Worm (Caenorhabditis elegans) whole organism, mixed stage, embryonic: Measurements from ENCODE around the gene faah-2.
A peak's percentile ranks its signal among the peaks of the same experiment; 100 is the strongest.

Source experiments
- elt-1 ChIP-seq: sonication (generic microtip); optimal IDR thresholded peaks from 2 replicates; lab custom pipeline; 2017; ENCODE audit warnings: missing genetic modification characterization, mild to moderate bottlenecking, missing compliant biosample characterization, antibody characterized with exemption, moderate library complexity, borderline replicate concordance; ENCODE audit not compliant: insufficient read depth
- lin-13 ChIP-seq: fragments of 150-350 bp; optimal IDR thresholded peaks from 2 replicates; lab custom pipeline; 2014; ENCODE audit warnings: missing biosample characterization, missing genetic modification characterization
- nhr-12 ChIP-seq: fragments of 150-350 bp; optimal IDR thresholded peaks from 2 replicates; lab custom pipeline; 2014; ENCODE audit warnings: missing biosample characterization, missing genetic modification characterization
- nhr-237 ChIP-seq: fragments of 150-350 bp; optimal IDR thresholded peaks from 2 replicates; lab custom pipeline; 2014; ENCODE audit warnings: missing biosample characterization, missing genetic modification characterization
- nhr-28 ChIP-seq: fragments of 150-350 bp; optimal IDR thresholded peaks from 2 replicates; lab custom pipeline; 2014; ENCODE audit warnings: missing biosample characterization, missing genetic modification characterization
- nhr-76 ChIP-seq: sonication (generic microtip); optimal IDR thresholded peaks from 2 replicates; lab custom pipeline; 2017; ENCODE audit warnings: missing biosample characterization, missing genetic modification characterization
- unc-39 ChIP-seq: fragments of 150-350 bp; optimal IDR thresholded peaks from 2 replicates; lab custom pipeline; 2014; ENCODE audit warnings: missing biosample characterization, missing genetic modification characterization
- ztf-11 ChIP-seq: fragments of 150-350 bp; optimal IDR thresholded peaks from 2 replicates; lab custom pipeline; 2014; ENCODE audit warnings: missing biosample characterization, missing genetic modification characterization

DNA sequence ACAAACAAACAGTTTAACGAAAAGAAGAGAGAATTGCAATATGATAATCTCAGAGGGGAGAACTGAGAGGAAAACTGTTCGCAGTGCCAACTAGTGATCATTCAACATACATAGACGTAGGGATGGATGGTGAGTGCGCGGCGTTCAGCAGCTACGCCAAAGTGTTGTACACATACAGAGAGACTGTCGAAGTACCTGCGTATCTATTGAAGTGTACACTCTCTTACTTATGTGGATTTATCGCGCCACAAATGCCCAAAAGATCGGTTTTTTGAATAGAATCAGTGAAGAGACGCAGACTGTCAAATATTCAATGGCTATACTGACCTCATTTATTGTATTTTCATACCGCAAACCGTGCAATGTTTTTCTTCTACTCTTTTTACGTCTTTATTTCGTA lies 18.0 kb downstream of the faah-2 start:
- TF ChIP-seq lin-13 = no peak
- TF ChIP-seq ztf-11 (tag; lab: Kevin White, UChicago) = no peak
- peak; percentile 29 for TF ChIP-seq nhr-237
- TF ChIP-seq nhr-28 (tag; lab: Kevin White, UChicago) = no peak
- no peak for TF ChIP-seq nhr-12 (tag; lab: Kevin White, UChicago)
- TF ChIP-seq nhr-76 (tag; lab: Kevin White, UChicago) = no peak
- no peak for TF ChIP-seq unc-39 (tag; lab: Kevin White, UChicago)
- TF ChIP-seq elt-1 (tag; lab: Kevin White, UChicago) = no peak
